Fruit fly (Drosophila melanogaster) whole organism, embryonic: Measurements from ENCODE around the gene CG17698.

Experiments
- Blimp-1 ChIP-seq: fragments of 200-800 bp; sonication (Bioruptor generic); optimal IDR thresholded peaks from 3 replicates; lab custom pipeline; 2018; ENCODE audit warnings: missing biosample characterization, missing genetic modification characterization, mild to moderate bottlenecking, moderate library complexity, missing genetic modification reagents
- CG2889 ChIP-seq: fragments of 200-800 bp; sonication (Bioruptor generic); IDR thresholded peaks from 3 replicates; pipeline ENCODE4 v1.3.6; 2022; ENCODE audit warnings: missing biosample characterization, missing genetic modification characterization
- CG8478 ChIP-seq: fragments of >200 bp; optimal IDR thresholded peaks from 2 replicates; lab custom pipeline; 2018
- CG9876 ChIP-seq: fragments of 200-800 bp; sonication (Bioruptor generic); optimal IDR thresholded peaks from 2 replicates; lab custom pipeline; 2016; ENCODE audit warnings: missing biosample characterization, missing genetic modification characterization
- Sox102F ChIP-seq: fragments of 200-800 bp; sonication (Bioruptor generic); optimal IDR thresholded peaks from 2 replicates; lab custom pipeline; 2018; ENCODE audit warnings: missing biosample characterization, mild to moderate bottlenecking, missing genetic modification characterization, moderate library complexity
- Sry-δ ChIP-seq: fragments of 200-800 bp; sonication (Bioruptor generic); optimal IDR thresholded peaks from 2 replicates; lab custom pipeline; 2016; ENCODE audit warnings: missing biosample characterization, missing genetic modification characterization
- YL-1 ChIP-seq: fragments of 200-800 bp; sonication (Bioruptor generic); optimal IDR thresholded peaks from 3 replicates; lab custom pipeline; 2017; ENCODE audit warnings: missing biosample characterization, mild to moderate bottlenecking, missing genetic modification characterization
- row ChIP-seq: fragments of 200-800 bp; sonication (Bioruptor generic); IDR thresholded peaks from 3 replicates; pipeline ENCODE4 v1.3.6; 2022; ENCODE audit warnings: missing biosample characterization, missing genetic modification characterization
- sr ChIP-seq: fragments of 200-800 bp; sonication (Bioruptor generic); IDR thresholded peaks from 3 replicates; pipeline ENCODE4 v1.3.6; 2022; ENCODE audit warnings: missing biosample characterization, missing genetic modification characterization

DNA sequence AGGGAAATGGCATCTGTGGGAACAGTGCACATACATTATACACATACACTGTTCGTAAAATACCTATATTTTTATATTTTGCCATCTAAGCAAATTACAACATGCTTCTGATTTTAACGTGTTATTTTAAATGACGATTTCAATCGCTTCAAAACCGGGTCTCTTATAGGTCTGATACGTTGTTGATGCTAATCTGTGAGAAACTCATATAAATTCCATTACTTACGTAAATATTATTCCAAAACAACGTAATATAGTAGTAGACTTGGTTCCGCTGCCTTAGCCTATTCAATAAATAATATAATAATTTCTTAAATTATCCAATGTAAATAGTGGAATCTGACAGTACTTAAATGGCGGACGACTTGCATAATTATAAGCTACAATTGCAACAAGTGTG lies 23.0 kb upstream of the CG17698 start, which contains the start of gene Spf30:
- TF ChIP-seq Blimp-1 (GFP tag; lab: Kevin White, UChicago) (no peak), row (GFP tag; lab: Robert Waterston, UW) (peak; percentile 82), CG8478 (no peak), sr (GFP tag; lab: Robert Waterston, UW) (no peak), Sox102F (GFP tag; lab: Kevin White, UChicago) (no peak), YL-1 (GFP tag; lab: Kevin White, UChicago) (no peak), CG2889 (GFP tag; lab: Robert Waterston, UW) (no peak), CG9876 (no peak), Sry-δ (GFP tag; lab: Kevin White, UChicago) (no peak)
